Worm (Caenorhabditis elegans) whole organism, L3 larva: ENCODE results near the gene Y43F8B.7.

Source experiments
- egl-27 ChIP-seq: sonication (generic microtip); optimal IDR thresholded peaks from 4 replicates; lab custom pipeline; 2017; ENCODE audit warnings: missing biosample characterization, missing genetic modification reagents, missing genetic modification characterization
- fkh-10 ChIP-seq: sonication (generic microtip); optimal IDR thresholded peaks from 2 replicates; lab custom pipeline; 2017; ENCODE audit warnings: missing biosample characterization, missing genetic modification reagents, missing genetic modification characterization
- fos-1 ChIP-seq: fragments of 150-350 bp; optimal IDR thresholded peaks from 2 replicates; lab custom pipeline; 2014; ENCODE audit warnings: missing biosample characterization, missing genetic modification characterization
- mdl-1 ChIP-seq: fragments of 150-350 bp; optimal IDR thresholded peaks from 2 replicates; lab custom pipeline; 2014; ENCODE audit warnings: missing biosample characterization, missing genetic modification characterization
- nhr-12 ChIP-seq: fragments of 150-350 bp; optimal IDR thresholded peaks from 2 replicates; lab custom pipeline; 2014; ENCODE audit warnings: missing biosample characterization, missing genetic modification characterization
- nhr-25 ChIP-seq: sonication (generic microtip); optimal IDR thresholded peaks from 2 replicates; lab custom pipeline; 2017; ENCODE audit warnings: missing biosample characterization, missing genetic modification characterization
- sea-2 ChIP-seq: fragments of 150-350 bp; sonication (generic microtip); optimal IDR thresholded peaks from 4 replicates; lab custom pipeline; 2014; ENCODE audit warnings: missing biosample characterization, missing genetic modification reagents, missing genetic modification characterization
- snpc-4 ChIP-seq: fragments of 150-350 bp; optimal IDR thresholded peaks from 2 replicates; lab custom pipeline; 2014; ENCODE audit warnings: missing biosample characterization, missing genetic modification characterization
- unc-39 ChIP-seq: sonication (generic microtip); optimal IDR thresholded peaks from 4 replicates; lab custom pipeline; 2017; ENCODE audit warnings: missing biosample characterization, missing genetic modification characterization
- unc-62 ChIP-seq: fragments of 150-350 bp; sonication (generic microtip); optimal IDR thresholded peaks from 4 replicates; lab custom pipeline; 2014; ENCODE audit warnings: missing biosample characterization, missing genetic modification reagents, missing genetic modification characterization
- zag-1 ChIP-seq: fragments of 150-350 bp; optimal IDR thresholded peaks from 2 replicates; lab custom pipeline; 2014; ENCODE audit warnings: missing biosample characterization, missing genetic modification characterization

DNA sequence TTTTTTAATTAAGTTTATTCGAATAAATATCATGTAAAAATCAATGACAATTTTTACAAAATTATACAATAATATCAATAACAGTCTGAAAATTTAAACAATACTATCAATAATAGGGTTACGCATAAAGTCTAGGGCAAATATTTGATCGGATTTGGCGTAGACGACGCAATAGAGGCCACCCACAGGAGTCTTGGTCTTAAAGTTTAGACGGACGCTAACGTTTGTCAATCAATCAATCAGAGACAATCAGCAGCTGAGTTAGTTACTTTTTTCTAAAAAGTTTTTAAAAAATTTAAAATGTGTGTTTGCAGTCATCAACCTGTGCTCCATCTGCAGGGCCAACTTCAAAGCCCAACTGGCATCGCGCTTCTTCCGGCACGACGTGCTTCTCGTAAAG, 741 bp downstream of the Y43F8B.7 start, which contains the start of gene Y43F8B.29:
- no peak for TF ChIP-seq nhr-25 (tag; lab: Kevin White, UChicago)
- TF ChIP-seq zag-1 = no peak
- no peak for TF ChIP-seq nhr-12
- TF ChIP-seq unc-62 (GFP tag; lab: Kevin White, UChicago) = no peak
- no peak for TF ChIP-seq unc-39 (tag; lab: Kevin White, UChicago)
- TF ChIP-seq mdl-1 = no peak
- TF ChIP-seq snpc-4 = no peak
- TF ChIP-seq sea-2 (GFP tag; lab: Kevin White, UChicago) = no peak
- no peak for TF ChIP-seq egl-27 (tag; lab: Kevin White, UChicago)
- no peak for TF ChIP-seq fos-1 (tag; lab: Kevin White, UChicago)
- TF ChIP-seq fkh-10 (GFP tag; lab: Kevin White, UChicago) = no peak
